Fruit fly (Drosophila melanogaster) whole organism, embryonic: ENCODE measurements around the gene Dh44.
A peak's percentile ranks its signal among the peaks of the same experiment; 100 is the strongest.

Source experiments
- Aef1 ChIP-seq: fragments of 200-800 bp; sonication (Bioruptor generic); IDR thresholded peaks from 3 replicates; pipeline ENCODE4 v1.3.6; 2022; ENCODE audit warnings: missing biosample characterization, missing genetic modification characterization
- CG10543 ChIP-seq: fragments of 200-800 bp; sonication (Bioruptor generic); optimal IDR thresholded peaks from 3 replicates; lab custom pipeline; 2017; ENCODE audit warnings: missing biosample characterization, mild to moderate bottlenecking, missing genetic modification characterization, moderate library complexity
- CG10979 ChIP-seq: fragments of 200-800 bp; sonication (Bioruptor generic); optimal IDR thresholded peaks from 2 replicates; lab custom pipeline; 2018; ENCODE audit warnings: missing biosample characterization, mild to moderate bottlenecking, missing genetic modification characterization, moderate library complexity
- CG12744 ChIP-seq: fragments of 200-800 bp; sonication (Bioruptor generic); optimal IDR thresholded peaks from 2 replicates; lab custom pipeline; 2016; ENCODE audit warnings: missing biosample characterization, missing genetic modification characterization
- CG13287 ChIP-seq: fragments of 200-800 bp; sonication (Bioruptor generic); IDR thresholded peaks from 2 replicates; pipeline ENCODE4 v1.3.6; 2022; ENCODE audit warnings: missing biosample characterization, missing genetic modification characterization; ENCODE audit not compliant: partially characterized antibody
- CG13296 ChIP-seq: fragments of 200-800 bp; sonication (Bioruptor generic); optimal IDR thresholded peaks from 3 replicates; lab custom pipeline; 2018; ENCODE audit warnings: missing biosample characterization, mild to moderate bottlenecking, missing genetic modification characterization
- CG15696 ChIP-seq: fragments of 200-800 bp; sonication (Bioruptor generic); optimal IDR thresholded peaks from 2 replicates; lab custom pipeline; 2019; ENCODE audit warnings: missing biosample characterization, mild to moderate bottlenecking, missing genetic modification characterization, moderate library complexity
- CG2678 ChIP-seq: fragments of 200-800 bp; sonication (Bioruptor generic); optimal IDR thresholded peaks from 3 replicates; lab custom pipeline; 2019; ENCODE audit warnings: missing biosample characterization, mild to moderate bottlenecking, missing genetic modification characterization, moderate library complexity
- CG34224 ChIP-seq: fragments of 200-800 bp; sonication (Bioruptor generic); IDR thresholded peaks from 3 replicates; pipeline ENCODE4 v1.3.6; 2022; ENCODE audit warnings: missing biosample characterization, missing genetic modification characterization; ENCODE audit not compliant: partially characterized antibody
- CG6175 ChIP-seq: fragments of 200-800 bp; sonication (Bioruptor generic); IDR thresholded peaks from 3 replicates; pipeline ENCODE4 v1.3.6; 2022; ENCODE audit warnings: missing biosample characterization, missing genetic modification characterization
- CG6689 ChIP-seq: fragments of 200-800 bp; sonication (Bioruptor generic); IDR thresholded peaks from 2 replicates; pipeline ENCODE4 v1.3.6; 2022; ENCODE audit warnings: missing biosample characterization, missing genetic modification characterization
- CG7372 ChIP-seq: fragments of 200-800 bp; sonication (Bioruptor generic); IDR thresholded peaks from 2 replicates; pipeline ENCODE4 v1.3.6; 2022; ENCODE audit warnings: missing biosample characterization, missing genetic modification characterization
- CG7786 ChIP-seq: fragments of 200-800 bp; sonication (Bioruptor generic); optimal IDR thresholded peaks from 2 replicates; lab custom pipeline; 2016; ENCODE audit warnings: missing biosample characterization, missing genetic modification characterization
- CG8290 ChIP-seq, 3 experiments: fragments of 200-800 bp; sonication (Bioruptor generic); optimal IDR thresholded peaks; 2 replicates each; lab custom pipeline; 2016 to 2019; ENCODE audit warnings: missing biosample characterization in 3 of 3, missing genetic modification characterization in 3 of 3, mild to moderate bottlenecking in 2 of 3, moderate library complexity in 1 of 3
- CG8924 ChIP-seq: fragments of 200-800 bp; optimal IDR thresholded peaks from 3 replicates; lab custom pipeline; 2019; ENCODE audit warnings: missing biosample characterization, mild to moderate bottlenecking, missing genetic modification characterization, moderate library complexity
- CHES-1-like ChIP-seq: fragments of 200-800 bp; sonication (Bioruptor generic); optimal IDR thresholded peaks from 2 replicates; lab custom pipeline; 2016; ENCODE audit warnings: missing biosample characterization, missing genetic modification characterization
- D19B ChIP-seq: fragments of 200-800 bp; sonication (Bioruptor generic); optimal IDR thresholded peaks from 2 replicates; lab custom pipeline; 2017; ENCODE audit warnings: missing biosample characterization, mild to moderate bottlenecking, missing genetic modification characterization
- Drgx ChIP-seq: fragments of 200-800 bp; sonication (Bioruptor generic); IDR thresholded peaks from 2 replicates; pipeline ENCODE4 v1.3.6; 2022; ENCODE audit warnings: missing biosample characterization, missing genetic modification characterization
- Fer1 ChIP-seq: fragments of 200-800 bp; sonication (Bioruptor generic); optimal IDR thresholded peaks from 2 replicates; lab custom pipeline; 2017; ENCODE audit warnings: missing biosample characterization, mild to moderate bottlenecking, missing genetic modification characterization
- Hand ChIP-seq: fragments of 200-800 bp; sonication (Bioruptor generic); optimal IDR thresholded peaks from 2 replicates; lab custom pipeline; 2017; ENCODE audit warnings: mild to moderate bottlenecking, missing biosample characterization, missing genetic modification reagents, missing genetic modification characterization
- Med ChIP-seq: fragments of 200-800 bp; sonication (Bioruptor generic); peaks from one replicate; lab custom pipeline; 2016; ENCODE audit warnings: missing biosample characterization, missing genetic modification characterization, mild to moderate bottlenecking, inconsistent platforms, moderate library complexity
- Nf-YB ChIP-seq: fragments of 200-800 bp; sonication (Bioruptor generic); optimal IDR thresholded peaks from 3 replicates; lab custom pipeline; 2019; ENCODE audit warnings: missing biosample characterization, mild to moderate bottlenecking, missing genetic modification characterization, moderate library complexity
- Nf-YC ChIP-seq: fragments of 200-800 bp; optimal IDR thresholded peaks from 3 replicates; lab custom pipeline; 2019; ENCODE audit warnings: missing biosample characterization, mild to moderate bottlenecking, missing genetic modification characterization, moderate library complexity
- Opbp ChIP-seq: fragments of 200-800 bp; sonication (Bioruptor generic); IDR thresholded peaks from 3 replicates; pipeline ENCODE4 v1.3.6; 2022; ENCODE audit warnings: missing biosample characterization, missing genetic modification characterization; ENCODE audit not compliant: partially characterized antibody
- Ptx1 ChIP-seq: fragments of 200-800 bp; sonication (Bioruptor generic); IDR thresholded peaks from 2 replicates; pipeline ENCODE4 v1.3.6; 2022; ENCODE audit warnings: missing biosample characterization, missing genetic modification characterization
- Rx ChIP-seq: fragments of 200-800 bp; sonication (Bioruptor generic); IDR thresholded peaks from 2 replicates; pipeline ENCODE4 v1.3.6; 2022; ENCODE audit warnings: missing biosample characterization, missing genetic modification characterization
- Six4 ChIP-seq: fragments of 200-800 bp; sonication (Bioruptor generic); optimal IDR thresholded peaks from 2 replicates; lab custom pipeline; 2016; ENCODE audit warnings: missing biosample characterization, missing genetic modification characterization
- Ssrp ChIP-seq: fragments of 200-800 bp; sonication (Bioruptor generic); optimal IDR thresholded peaks from 2 replicates; lab custom pipeline; 2018; ENCODE audit warnings: missing biosample characterization, mild to moderate bottlenecking, missing genetic modification characterization, moderate library complexity
- Tbp ChIP-seq: fragments of >200 bp; optimal IDR thresholded peaks from 2 replicates; lab custom pipeline; 2018; ENCODE audit warnings: missing biosample characterization, missing genetic modification characterization
- Xbp1 ChIP-seq: fragments of 200-800 bp; sonication (Bioruptor generic); optimal IDR thresholded peaks from 3 replicates; lab custom pipeline; 2016; ENCODE audit warnings: missing biosample characterization, mild to moderate bottlenecking, missing genetic modification characterization
- ara ChIP-seq: fragments of 200-800 bp; sonication (Bioruptor generic); IDR thresholded peaks from 2 replicates; pipeline ENCODE4 v1.3.6; 2022; ENCODE audit warnings: missing biosample characterization, missing genetic modification characterization
- ase ChIP-seq: fragments of 200-800 bp; sonication (Bioruptor generic); IDR thresholded peaks from 3 replicates; pipeline ENCODE4 v1.3.6; 2022; ENCODE audit warnings: missing biosample characterization, missing genetic modification characterization
- chn ChIP-seq: fragments of 200-800 bp; sonication (Bioruptor generic); optimal IDR thresholded peaks from 2 replicates; lab custom pipeline; 2016; ENCODE audit warnings: missing biosample characterization, missing genetic modification characterization
- cwo ChIP-seq: fragments of 200-800 bp; sonication (Bioruptor generic); optimal IDR thresholded peaks from 3 replicates; lab custom pipeline; 2017; ENCODE audit warnings: missing biosample characterization, missing genetic modification characterization, mild to moderate bottlenecking, moderate library complexity, missing genetic modification reagents
- dm ChIP-seq: fragments of 200-800 bp; sonication (Bioruptor generic); optimal IDR thresholded peaks from 3 replicates; lab custom pipeline; 2016; ENCODE audit warnings: missing biosample characterization, missing genetic modification characterization
- exex ChIP-seq: fragments of 200-800 bp; sonication (Bioruptor generic); optimal IDR thresholded peaks from 4 replicates; lab custom pipeline; 2018; ENCODE audit warnings: missing biosample characterization, mild to moderate bottlenecking, missing genetic modification characterization, moderate library complexity
- gcm2 ChIP-seq: fragments of 200-800 bp; sonication (Bioruptor generic); optimal IDR thresholded peaks from 2 replicates; lab custom pipeline; 2016; ENCODE audit warnings: missing biosample characterization, missing genetic modification characterization
- grn ChIP-seq: fragments of 200-800 bp; sonication (Bioruptor generic); optimal IDR thresholded peaks from 3 replicates; lab custom pipeline; 2017; ENCODE audit warnings: missing biosample characterization, missing genetic modification characterization
- gt ChIP-seq: fragments of 200-800 bp; sonication (Bioruptor generic); IDR thresholded peaks from 2 replicates; pipeline ENCODE4 v1.3.6; 2022; ENCODE audit warnings: missing biosample characterization, missing genetic modification characterization
- klu ChIP-seq: fragments of 200-800 bp; sonication (Bioruptor generic); IDR thresholded peaks from 2 replicates; pipeline ENCODE4 v1.3.6; 2022; ENCODE audit warnings: missing biosample characterization, missing genetic modification characterization
- mld ChIP-seq: fragments of 200-800 bp; sonication (Bioruptor generic); IDR thresholded peaks from 3 replicates; pipeline ENCODE4 v1.3.6; 2022; ENCODE audit warnings: missing biosample characterization, missing genetic modification characterization; ENCODE audit not compliant: partially characterized antibody
- onecut ChIP-seq: fragments of 200-800 bp; sonication (Bioruptor generic); IDR thresholded peaks from 2 replicates; pipeline ENCODE4 v1.3.6; 2022; ENCODE audit warnings: missing biosample characterization, missing genetic modification characterization
- prd ChIP-seq, 3 experiments: fragments of >200 bp in 2 of 3; fragments of 200-800 bp in 1 of 3; sonication (Bioruptor generic) in 1 of 3; optimal IDR thresholded peaks in 2 of 3; IDR thresholded peaks in 1 of 3; 2 replicates in 2 of 3; 3 replicates in 1 of 3; pipeline versions ENCODE4 v1.3.6 to Lab custom; 2017 to 2022; ENCODE audit warnings: missing biosample characterization in 1 of 3, missing genetic modification characterization in 1 of 3
- psq ChIP-seq: fragments of 200-800 bp; sonication (Bioruptor generic); optimal IDR thresholded peaks from 2 replicates; lab custom pipeline; 2017; ENCODE audit warnings: missing biosample characterization, missing genetic modification characterization
- repo ChIP-seq: fragments of 200-800 bp; sonication (Bioruptor generic); optimal IDR thresholded peaks from 2 replicates; lab custom pipeline; 2016; ENCODE audit warnings: missing biosample characterization, missing genetic modification characterization
- shn ChIP-seq: fragments of 200-800 bp; sonication (Bioruptor generic); optimal IDR thresholded peaks from 3 replicates; lab custom pipeline; 2016; ENCODE audit warnings: missing biosample characterization, missing genetic modification characterization
- sisA ChIP-seq: fragments of 200-800 bp; sonication (Bioruptor generic); IDR thresholded peaks from 2 replicates; pipeline ENCODE4 v1.3.6; 2022; ENCODE audit warnings: missing biosample characterization, missing genetic modification characterization
- slp2 ChIP-seq: fragments of 200-800 bp; sonication (Bioruptor generic); optimal IDR thresholded peaks from 2 replicates; lab custom pipeline; 2016; ENCODE audit warnings: missing biosample characterization, missing genetic modification characterization
- sr ChIP-seq: fragments of 200-800 bp; sonication (Bioruptor generic); IDR thresholded peaks from 3 replicates; pipeline ENCODE4 v1.3.6; 2022; ENCODE audit warnings: missing biosample characterization, missing genetic modification characterization
- tup ChIP-seq: fragments of 200-800 bp; sonication (Bioruptor generic); optimal IDR thresholded peaks from 2 replicates; lab custom pipeline; 2016; ENCODE audit warnings: missing biosample characterization, mild to moderate bottlenecking, missing genetic modification characterization, moderate library complexity

Gene Dh44

DNA sequence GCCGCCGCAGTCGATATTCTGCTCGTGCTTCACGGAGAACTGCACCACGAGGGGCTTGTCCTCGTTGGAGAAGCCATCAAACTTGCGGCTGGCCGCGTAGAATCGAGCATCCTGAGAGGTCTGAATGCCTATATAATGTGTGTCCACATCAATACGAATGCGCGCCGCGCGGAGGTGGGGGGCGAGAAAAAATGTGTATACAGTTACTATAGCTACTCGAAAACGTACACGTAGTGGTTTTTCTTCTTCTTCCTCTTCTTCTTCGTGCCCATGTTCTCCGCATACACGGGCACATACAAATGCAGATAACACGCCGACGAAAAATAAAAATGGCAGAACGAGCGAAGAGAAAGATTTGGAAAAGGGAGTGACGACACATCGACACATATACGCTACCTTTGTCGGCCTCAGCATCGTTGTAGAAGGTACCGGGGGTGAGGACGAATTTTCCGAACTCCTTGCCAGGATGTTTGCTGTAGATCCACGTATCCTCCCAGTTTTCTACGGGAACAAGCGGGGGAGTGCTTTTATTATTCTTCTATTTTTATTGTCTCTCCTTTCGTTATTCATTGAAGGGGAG lies 7.8 kb upstream of the Dh44 start (continued):
- TF ChIP-seq CG6689 (GFP tag; lab: Robert Waterston, UW) = no peak
- no peak for TF ChIP-seq CG10979 (tag; lab: Kevin White, UChicago)
- TF ChIP-seq Med (GFP tag; lab: Kevin White, UChicago) = peak; percentile 70
- TF ChIP-seq D19B (GFP tag; lab: Kevin White, UChicago) = no peak
- no peak for TF ChIP-seq grn (GFP tag; lab: Kevin White, UChicago)
- TF ChIP-seq CG7786 (GFP tag; lab: Kevin White, UChicago) = peak; percentile 5
- TF ChIP-seq CG13296 (GFP tag; lab: Kevin White, UChicago) = no peak
- no peak for TF ChIP-seq Six4 (GFP tag; lab: Kevin White, UChicago)
- no peak for TF ChIP-seq CG12744 (GFP tag; lab: Kevin White, UChicago)
- TF ChIP-seq CG8290 (GFP tag; optimal IDR thresholded peaks at IDR 0.05; lab: Kevin White, UChicago) = no peak
- peak in 1 of 2 experiments; percentile 23 for TF ChIP-seq CG8290 (tag; optimal IDR thresholded peaks at IDR 0.05; lab: Kevin White, UChicago)
- no peak for TF ChIP-seq prd (optimal IDR thresholded peaks at IDR 0.05; lab: Kevin White, UChicago)
- TF ChIP-seq prd (GFP tag; IDR thresholded peaks at IDR 0.05; lab: Robert Waterston, UW) = no peak
- no peak for TF ChIP-seq Aef1 (GFP tag; lab: Robert Waterston, UW)
- TF ChIP-seq Tbp = no peak
- TF ChIP-seq Fer1 (GFP tag; lab: Kevin White, UChicago) = peak; percentile 5
- TF ChIP-seq Xbp1 (GFP tag; lab: Kevin White, UChicago) = no peak
- peak; percentile 13 for TF ChIP-seq cwo (GFP tag; lab: Kevin White, UChicago)
- no peak for TF ChIP-seq gcm2 (GFP tag; lab: Kevin White, UChicago)
- TF ChIP-seq Rx = no peak
- TF ChIP-seq Ssrp (tag; lab: Kevin White, UChicago) = peak; percentile 9
- no peak for TF ChIP-seq sr (GFP tag; lab: Robert Waterston, UW)
- no peak for TF ChIP-seq CG8924 (tag; lab: Kevin White, UChicago)
- TF ChIP-seq chn (GFP tag; lab: Kevin White, UChicago) = no peak
- TF ChIP-seq CG13287 (GFP tag; lab: Robert Waterston, UW) = no peak
- TF ChIP-seq ase (GFP tag; lab: Robert Waterston, UW) = no peak
- TF ChIP-seq mld = no peak
- TF ChIP-seq ara = no peak
- no peak for TF ChIP-seq Hand (GFP tag; lab: Kevin White, UChicago)
- TF ChIP-seq gt (GFP tag; lab: Robert Waterston, UW) = no peak
- no peak for TF ChIP-seq Nf-YC (tag; lab: Kevin White, UChicago)
- no peak for TF ChIP-seq Ptx1 (GFP tag; lab: Robert Waterston, UW)
- TF ChIP-seq dm (GFP tag; lab: Kevin White, UChicago) = no peak
- TF ChIP-seq CG2678 (tag; lab: Kevin White, UChicago) = no peak
- TF ChIP-seq klu (GFP tag; lab: Robert Waterston, UW) = no peak
- TF ChIP-seq sisA (GFP tag; lab: Robert Waterston, UW) = no peak
- TF ChIP-seq slp2 = no peak
- peak; percentile 34 for TF ChIP-seq psq
- no peak for TF ChIP-seq shn (GFP tag; lab: Kevin White, UChicago)
- TF ChIP-seq repo (GFP tag; lab: Kevin White, UChicago) = no peak
- TF ChIP-seq Opbp (GFP tag; lab: Robert Waterston, UW) = no peak
- no peak for TF ChIP-seq CG7372 (GFP tag; lab: Robert Waterston, UW)
- TF ChIP-seq exex (tag; lab: Kevin White, UChicago) = no peak
- no peak for TF ChIP-seq Drgx (GFP tag; lab: Robert Waterston, UW)
- TF ChIP-seq CG10543 (GFP tag; lab: Kevin White, UChicago) = peak; percentile 22
- no peak for TF ChIP-seq CG6175 (GFP tag; lab: Robert Waterston, UW)
- no peak for TF ChIP-seq onecut
- no peak for TF ChIP-seq CG34224 (GFP tag; lab: Robert Waterston, UW)
- no peak for TF ChIP-seq CG15696 (tag; lab: Kevin White, UChicago)
- no peak for TF ChIP-seq CHES-1-like
- no peak for TF ChIP-seq tup (GFP tag; lab: Kevin White, UChicago)
- no peak for TF ChIP-seq Nf-YB (GFP tag; lab: Kevin White, UChicago)
